Worm (Caenorhabditis elegans) whole organism, L3 larva: Measurements from ENCODE around the gene F08D12.12.
A peak's percentile ranks its signal among the peaks of the same experiment; 100 is the strongest.

Source experiments
- R02D3.7 ChIP-seq: fragments of 150-350 bp; optimal IDR thresholded peaks from 2 replicates; lab custom pipeline; 2014; ENCODE audit warnings: missing biosample characterization, missing genetic modification characterization
- ZK546.5 ChIP-seq: sonication (generic microtip); optimal IDR thresholded peaks from 2 replicates; lab custom pipeline; 2017; ENCODE audit warnings: missing biosample characterization, missing genetic modification characterization
- aly-2 ChIP-seq: fragments of 150-350 bp; optimal IDR thresholded peaks from 2 replicates; lab custom pipeline; 2014; ENCODE audit warnings: missing biosample characterization, missing genetic modification characterization
- ama-1 ChIP-seq: fragments of 150-350 bp; optimal IDR thresholded peaks from 2 replicates; lab custom pipeline; 2018
- ceh-16 ChIP-seq: sonication (generic microtip); optimal IDR thresholded peaks from 2 replicates; lab custom pipeline; 2017; ENCODE audit warnings: missing biosample characterization, missing genetic modification characterization
- ceh-28 ChIP-seq: fragments of 150-350 bp; optimal IDR thresholded peaks from 2 replicates; lab custom pipeline; 2014; ENCODE audit warnings: missing biosample characterization, missing genetic modification reagents, missing genetic modification characterization
- ceh-82 ChIP-seq: fragments of 150-350 bp; optimal IDR thresholded peaks from 2 replicates; lab custom pipeline; 2014; ENCODE audit warnings: missing biosample characterization, missing genetic modification characterization
- ceh-9 ChIP-seq: sonication (generic microtip); optimal IDR thresholded peaks from 2 replicates; lab custom pipeline; 2018; ENCODE audit warnings: missing biosample characterization, missing genetic modification characterization
- daf-12 ChIP-seq: fragments of 150-350 bp; optimal IDR thresholded peaks from 2 replicates; lab custom pipeline; 2014; ENCODE audit warnings: missing biosample characterization, missing genetic modification reagents, missing genetic modification characterization
- egl-27 ChIP-seq: sonication (generic microtip); optimal IDR thresholded peaks from 4 replicates; lab custom pipeline; 2017; ENCODE audit warnings: missing biosample characterization, missing genetic modification reagents, missing genetic modification characterization
- egl-5 ChIP-seq: fragments of 150-350 bp; optimal IDR thresholded peaks from 2 replicates; lab custom pipeline; 2017; ENCODE audit warnings: missing biosample characterization, missing genetic modification reagents, missing genetic modification characterization, inconsistent platforms
- elt-1 ChIP-seq: fragments of 150-350 bp; optimal IDR thresholded peaks from 2 replicates; lab custom pipeline; 2014; ENCODE audit warnings: missing biosample characterization, missing genetic modification characterization
- elt-2 ChIP-seq: sonication (generic microtip); optimal IDR thresholded peaks from 2 replicates; lab custom pipeline; 2016; ENCODE audit warnings: missing genetic modification reagents, mild to moderate bottlenecking, missing genetic modification characterization, missing compliant biosample characterization
- elt-3 ChIP-seq, 3 experiments: fragments of 150-350 bp in 1 of 3; sonication (generic microtip) in 2 of 3; optimal IDR thresholded peaks; 2 replicates in 2 of 3; 4 replicates in 1 of 3; lab custom pipeline; 2014 to 2017; ENCODE audit warnings: missing biosample characterization in 3 of 3, missing genetic modification characterization in 3 of 3
- eor-1 ChIP-seq, 2 experiments: fragments of 150-350 bp; optimal IDR thresholded peaks; 2 replicates each; lab custom pipeline; 2014 to 2018; ENCODE audit warnings: missing biosample characterization in 2 of 2, missing genetic modification characterization in 2 of 2
- fkh-10 ChIP-seq: sonication (generic microtip); optimal IDR thresholded peaks from 2 replicates; lab custom pipeline; 2017; ENCODE audit warnings: missing biosample characterization, missing genetic modification reagents, missing genetic modification characterization
- lin-15B ChIP-seq: fragments of 150-350 bp; optimal IDR thresholded peaks from 2 replicates; lab custom pipeline; 2014; ENCODE audit warnings: missing biosample characterization, missing genetic modification characterization
- lin-39 ChIP-seq: fragments of 150-350 bp; optimal IDR thresholded peaks from 2 replicates; lab custom pipeline; 2018; ENCODE audit warnings: missing biosample characterization, missing genetic modification reagents, missing genetic modification characterization
- lsy-12 ChIP-seq: sonication (generic microtip); optimal IDR thresholded peaks from 2 replicates; lab custom pipeline; 2016; ENCODE audit warnings: mild to moderate bottlenecking, missing genetic modification characterization, missing compliant biosample characterization
- mdl-1 ChIP-seq: fragments of 150-350 bp; optimal IDR thresholded peaks from 2 replicates; lab custom pipeline; 2014; ENCODE audit warnings: missing biosample characterization, missing genetic modification characterization
- mml-1 ChIP-seq: fragments of 150-350 bp; sonication (generic microtip); optimal IDR thresholded peaks from 3 replicates; lab custom pipeline; 2014; ENCODE audit warnings: missing biosample characterization, missing genetic modification characterization
- nfya-1 ChIP-seq: sonication (generic microtip); optimal IDR thresholded peaks from 2 replicates; lab custom pipeline; 2017; ENCODE audit warnings: missing genetic modification characterization, mild to moderate bottlenecking, missing compliant biosample characterization, antibody characterized with exemption, moderate library complexity; ENCODE audit not compliant: insufficient read depth
- nhr-11 ChIP-seq: fragments of 150-350 bp; optimal IDR thresholded peaks from 2 replicates; lab custom pipeline; 2014; ENCODE audit warnings: missing biosample characterization, missing genetic modification characterization
- nhr-12 ChIP-seq: fragments of 150-350 bp; optimal IDR thresholded peaks from 2 replicates; lab custom pipeline; 2014; ENCODE audit warnings: missing biosample characterization, missing genetic modification characterization
- nhr-23 ChIP-seq: fragments of 150-350 bp; optimal IDR thresholded peaks from 2 replicates; lab custom pipeline; 2014; ENCODE audit warnings: missing biosample characterization, missing genetic modification reagents, missing genetic modification characterization
- nhr-237 ChIP-seq: fragments of 150-350 bp; optimal IDR thresholded peaks from 2 replicates; lab custom pipeline; 2014; ENCODE audit warnings: missing biosample characterization, missing genetic modification characterization
- nhr-25 ChIP-seq: sonication (generic microtip); optimal IDR thresholded peaks from 2 replicates; lab custom pipeline; 2017; ENCODE audit warnings: missing biosample characterization, missing genetic modification characterization
- nhr-28 ChIP-seq: fragments of 150-350 bp; optimal IDR thresholded peaks from 2 replicates; lab custom pipeline; 2014; ENCODE audit warnings: missing biosample characterization, missing genetic modification characterization
- nhr-43 ChIP-seq: sonication (generic microtip); optimal IDR thresholded peaks from 2 replicates; lab custom pipeline; 2016; ENCODE audit warnings: mild to moderate bottlenecking, missing genetic modification characterization, missing compliant biosample characterization; ENCODE audit not compliant: poor library complexity, severe bottlenecking
- nhr-67 ChIP-seq: fragments of 150-350 bp; optimal IDR thresholded peaks from 2 replicates; lab custom pipeline; 2014; ENCODE audit warnings: missing biosample characterization, missing genetic modification characterization
- nhr-77 ChIP-seq: fragments of 150-350 bp; optimal IDR thresholded peaks from 2 replicates; lab custom pipeline; 2014; ENCODE audit warnings: missing biosample characterization, missing genetic modification characterization
- pha-4 ChIP-seq: fragments of 150-350 bp; optimal IDR thresholded peaks from 2 replicates; lab custom pipeline; 2014; ENCODE audit warnings: missing biosample characterization, missing genetic modification reagents, missing genetic modification characterization
- pqm-1 ChIP-seq: fragments of 150-350 bp; optimal IDR thresholded peaks from 2 replicates; lab custom pipeline; 2017; ENCODE audit warnings: missing biosample characterization, missing genetic modification characterization, inconsistent platforms
- sea-2 ChIP-seq: fragments of 150-350 bp; sonication (generic microtip); optimal IDR thresholded peaks from 4 replicates; lab custom pipeline; 2014; ENCODE audit warnings: missing biosample characterization, missing genetic modification reagents, missing genetic modification characterization
- snpc-4 ChIP-seq: fragments of 150-350 bp; optimal IDR thresholded peaks from 2 replicates; lab custom pipeline; 2014; ENCODE audit warnings: missing biosample characterization, missing genetic modification characterization
- tbx-2 ChIP-seq: sonication (generic microtip); optimal IDR thresholded peaks from 2 replicates; lab custom pipeline; 2016; ENCODE audit warnings: mild to moderate bottlenecking, missing genetic modification characterization, missing compliant biosample characterization
- unc-39 ChIP-seq: sonication (generic microtip); optimal IDR thresholded peaks from 4 replicates; lab custom pipeline; 2017; ENCODE audit warnings: missing biosample characterization, missing genetic modification characterization
- unc-62 ChIP-seq: fragments of 150-350 bp; sonication (generic microtip); optimal IDR thresholded peaks from 4 replicates; lab custom pipeline; 2014; ENCODE audit warnings: missing biosample characterization, missing genetic modification reagents, missing genetic modification characterization
- zag-1 ChIP-seq: fragments of 150-350 bp; optimal IDR thresholded peaks from 2 replicates; lab custom pipeline; 2014; ENCODE audit warnings: missing biosample characterization, missing genetic modification characterization
- ztf-11 ChIP-seq: fragments of 150-350 bp; optimal IDR thresholded peaks from 2 replicates; lab custom pipeline; 2014; ENCODE audit warnings: missing biosample characterization, missing genetic modification characterization
- ztf-4 ChIP-seq: fragments of 150-350 bp; optimal IDR thresholded peaks from 2 replicates; lab custom pipeline; 2014; ENCODE audit warnings: missing biosample characterization, missing genetic modification characterization

F08D12.12 gene

DNA sequence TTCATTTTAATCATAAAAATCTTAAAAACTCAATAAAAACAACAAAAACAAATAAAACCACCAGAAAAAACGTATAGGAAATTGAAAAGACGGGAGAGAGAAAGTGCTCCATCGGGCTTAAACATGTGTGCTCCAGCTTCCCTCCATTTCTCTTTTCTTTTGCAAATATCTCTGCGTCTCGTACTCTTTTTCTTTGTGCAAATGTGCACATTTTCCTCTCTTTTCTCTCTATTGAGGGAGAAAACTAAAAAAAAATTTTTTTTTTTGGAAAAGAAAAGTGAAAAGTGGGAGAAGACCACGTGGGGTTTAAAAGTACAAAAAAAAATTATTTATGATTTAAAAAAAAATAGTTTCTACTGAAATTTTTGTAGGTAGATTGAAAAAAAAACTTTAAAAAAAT lies 17.4 kb upstream of the F08D12.12 start:
- no peak for TF ChIP-seq nhr-11
- TF ChIP-seq nhr-12 (tag; lab: Kevin White, UChicago): no peak
- no peak for TF ChIP-seq snpc-4
- no peak for TF ChIP-seq ceh-9 (tag; lab: Kevin White, UChicago)
- peak; percentile 63 for TF ChIP-seq pha-4 (tag; lab: Kevin White, UChicago)
- no peak for TF ChIP-seq egl-27
- no peak for TF ChIP-seq nhr-237 (tag; lab: Kevin White, UChicago)
- TF ChIP-seq nfya-1 (tag; lab: Kevin White, UChicago): peak; percentile 67
- TF ChIP-seq daf-12 (tag; lab: Kevin White, UChicago): no peak
- peak; percentile 4 for TF ChIP-seq lin-15B

DNA sequence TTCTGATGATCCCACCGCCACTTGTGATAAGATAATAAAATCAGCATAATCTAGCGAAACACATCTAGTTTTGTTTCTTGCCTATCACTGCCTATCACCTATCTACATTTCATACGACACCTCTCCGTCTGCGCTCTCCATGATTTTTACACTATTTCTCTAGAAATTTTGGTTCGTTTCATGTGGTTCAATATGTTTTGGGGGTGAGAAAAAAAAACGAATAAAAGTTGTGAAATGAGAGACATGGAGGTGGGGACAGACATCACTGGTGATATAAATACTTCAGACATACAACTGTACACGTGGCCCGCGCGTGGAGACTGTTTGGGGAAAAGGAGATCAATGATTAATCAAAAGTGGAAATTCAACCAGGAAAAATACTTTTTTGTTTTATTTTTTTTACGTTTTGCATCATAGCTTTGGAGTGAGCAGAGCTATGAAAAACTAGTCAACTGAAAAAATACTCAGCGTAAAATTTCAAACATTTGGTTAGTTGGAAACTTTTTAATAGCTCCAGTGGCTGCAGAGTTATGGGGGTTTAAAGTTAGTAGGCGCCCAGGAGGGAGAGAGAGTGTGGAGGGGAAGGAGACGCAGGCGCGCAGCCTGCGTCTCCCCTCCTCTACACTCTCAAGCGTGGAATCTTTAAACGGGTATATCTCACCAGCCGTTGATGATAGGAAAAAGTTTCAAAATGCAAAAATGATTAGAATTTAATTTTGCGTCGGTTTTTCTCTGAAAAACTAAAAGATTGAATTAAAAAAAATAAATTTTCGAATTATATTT lies 16.1 kb upstream of the F08D12.12 start:
- TF ChIP-seq ama-1 (lab: Kevin White, UChicago) (no peak), nhr-237 (tag; lab: Kevin White, UChicago) (no peak), nhr-43 (tag; lab: Kevin White, UChicago) (peak; percentile 15), nhr-11 (no peak), elt-2 (tag; lab: Kevin White, UChicago) (peak; percentile 89), egl-5 (tag; lab: Kevin White, UChicago) (no peak), sea-2 (GFP tag; lab: Kevin White, UChicago) (no peak), elt-1 (tag; lab: Kevin White, UChicago) (no peak), nhr-25 (tag; lab: Kevin White, UChicago) (peak; percentile 18), pqm-1 (tag; lab: Kevin White, UChicago) (peak; percentile 64), nfya-1 (tag; lab: Kevin White, UChicago) (no peak), lsy-12 (tag; lab: Kevin White, UChicago) (no peak), nhr-12 (tag; lab: Kevin White, UChicago) (no peak), ceh-9 (tag; lab: Kevin White, UChicago) (no peak), elt-3 (tag; optimal IDR thresholded peaks at IDR 0.05; lab: Kevin White, UChicago) (peak in 1 of 3 experiments; percentile 30), mml-1 (tag; lab: Kevin White, UChicago) (peak; percentile 37)

DNA sequence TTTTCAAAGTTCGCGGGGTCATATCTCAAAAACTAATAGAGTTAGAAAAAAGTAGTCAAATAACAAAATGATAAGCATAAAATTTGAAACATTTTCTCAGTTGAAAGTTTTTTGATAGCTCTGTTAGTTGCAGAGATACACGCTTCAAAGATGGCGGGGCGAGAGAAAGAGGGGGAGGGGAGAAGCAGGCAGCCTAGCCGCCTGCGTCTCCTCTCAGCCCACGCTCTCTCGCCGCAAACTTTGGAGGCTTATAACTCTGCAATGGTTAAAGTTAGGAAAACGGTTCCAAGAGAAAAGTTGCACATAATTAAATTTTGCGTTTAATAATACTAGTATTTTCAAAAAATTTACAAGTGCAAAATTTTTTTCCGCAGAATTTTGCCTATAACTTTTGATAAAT lies 14.9 kb upstream of the F08D12.12 start:
- TF ChIP-seq sea-2 (GFP tag; lab: Kevin White, UChicago): no peak

DNA sequence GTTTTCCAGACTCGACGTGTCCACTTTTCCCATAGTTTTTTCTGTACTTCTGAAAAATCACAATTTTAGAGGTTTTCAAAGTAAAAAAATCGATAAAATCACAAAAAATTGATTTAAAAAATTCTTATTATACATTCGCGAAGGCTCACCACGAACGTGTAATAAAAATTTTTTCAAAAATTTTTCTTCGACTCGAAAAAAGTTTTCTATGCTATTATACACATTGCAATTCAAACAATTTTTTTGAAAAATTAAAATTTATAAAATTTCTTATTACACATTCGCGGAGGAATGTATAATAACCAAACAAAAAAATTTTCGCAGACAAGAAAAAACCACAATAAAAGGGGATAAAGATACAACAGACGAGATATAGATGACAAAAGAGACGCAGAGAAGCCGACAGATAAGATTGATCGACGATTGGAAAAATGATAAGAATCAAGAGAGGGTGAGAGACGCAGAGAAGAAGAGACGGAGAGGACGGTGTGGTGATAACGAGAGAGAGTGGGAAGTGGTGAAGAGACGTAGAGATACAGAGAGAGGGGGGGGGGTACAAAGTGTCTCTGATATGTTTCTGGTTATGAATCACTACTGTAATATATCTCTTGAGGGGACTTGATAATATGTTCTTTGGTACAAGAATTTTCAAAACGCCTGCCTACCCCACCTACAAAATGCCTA lies 13.8 kb upstream of the F08D12.12 start, which contains the start of gene nhr-119:
Gene nhr-119, minus strand, starts transcription at position 51 of the 684 bp plus-strand sequence.
- TF ChIP-seq unc-39 (tag; lab: Kevin White, UChicago) (no peak), tbx-2 (tag; lab: Kevin White, UChicago) (no peak), R02D3.7 (peak; percentile 48), nhr-12 (tag; lab: Kevin White, UChicago) (no peak), pqm-1 (tag; lab: Kevin White, UChicago) (peak; percentile 92), sea-2 (GFP tag; lab: Kevin White, UChicago) (no peak), snpc-4 (no peak), mdl-1 (tag; lab: Kevin White, UChicago) (no peak), nhr-77 (tag; lab: Kevin White, UChicago) (no peak), ceh-9 (tag; lab: Kevin White, UChicago) (no peak), nhr-25 (tag; lab: Kevin White, UChicago) (peak; percentile 85), nhr-67 (tag; lab: Kevin White, UChicago) (no peak), ztf-4 (no peak), egl-27 (no peak), ceh-16 (tag; lab: Kevin White, UChicago) (no peak), ZK546.5 (tag; lab: Kevin White, UChicago) (no peak), nhr-237 (tag; lab: Kevin White, UChicago) (no peak), mml-1 (tag; lab: Kevin White, UChicago) (no peak), aly-2 (tag; lab: Kevin White, UChicago) (no peak), eor-1 (tag; optimal IDR thresholded peaks at IDR 0.05; lab: Kevin White, UChicago) (no peak), nfya-1 (tag; lab: Kevin White, UChicago) (peak; percentile 65), lin-39 (no peak), ceh-28 (peak; percentile 90), lsy-12 (tag; lab: Kevin White, UChicago) (no peak), ceh-82 (tag; lab: Kevin White, UChicago) (no peak), nhr-23 (peak; percentile 92), nhr-28 (tag; lab: Kevin White, UChicago) (no peak), elt-2 (tag; lab: Kevin White, UChicago) (peak; percentile 96), elt-1 (tag; lab: Kevin White, UChicago) (peak; percentile 74), elt-3 (tag; optimal IDR thresholded peaks at IDR 0.05; lab: Kevin White, UChicago) (peak in 2 of 3 experiments; percentile 74 to 92), nhr-43 (tag; lab: Kevin White, UChicago) (peak; percentile 93), fkh-10 (GFP tag; lab: Kevin White, UChicago) (no peak), daf-12 (tag; lab: Kevin White, UChicago) (no peak), zag-1 (no peak), unc-62 (GFP tag; lab: Kevin White, UChicago) (peak; percentile 11), ztf-11 (tag; lab: Kevin White, UChicago) (no peak), pha-4 (tag; lab: Kevin White, UChicago) (peak; percentile 31), nhr-11 (peak; percentile 19)
